Worm (Caenorhabditis elegans) whole organism, late embryonic: ENCODE measurements around the gene T09F3.5.

Source experiments
- ama-1 ChIP-seq: fragments of 150-350 bp; optimal IDR thresholded peaks from 2 replicates; lab custom pipeline; 2014
- ceh-9 ChIP-seq: sonication (generic microtip); optimal IDR thresholded peaks from 2 replicates; lab custom pipeline; 2016; ENCODE audit warnings: mild to moderate bottlenecking, missing genetic modification characterization, inconsistent platforms, missing compliant biosample characterization
- ets-4 ChIP-seq: sonication (generic microtip); optimal IDR thresholded peaks from 2 replicates; lab custom pipeline; 2016; ENCODE audit warnings: missing genetic modification characterization, missing compliant biosample characterization
- fkh-10 ChIP-seq: fragments of 150-350 bp; optimal IDR thresholded peaks from 2 replicates; lab custom pipeline; 2014; ENCODE audit warnings: missing biosample characterization, missing genetic modification reagents, missing genetic modification characterization
- mec-3 ChIP-seq: sonication (generic microtip); optimal IDR thresholded peaks from 2 replicates; lab custom pipeline; 2016; ENCODE audit warnings: borderline replicate concordance, missing genetic modification characterization, missing compliant biosample characterization
- nfya-1 ChIP-seq: sonication (generic microtip); optimal IDR thresholded peaks from 2 replicates; lab custom pipeline; 2017; ENCODE audit warnings: missing genetic modification characterization, mild to moderate bottlenecking, missing compliant biosample characterization, antibody characterized with exemption, moderate library complexity
- nhr-11 ChIP-seq: fragments of 150-350 bp; optimal IDR thresholded peaks from 2 replicates; lab custom pipeline; 2014; ENCODE audit warnings: missing biosample characterization, missing genetic modification characterization
- nhr-232 ChIP-seq: sonication (generic microtip); optimal IDR thresholded peaks from 2 replicates; lab custom pipeline; 2016; ENCODE audit warnings: missing genetic modification characterization, missing compliant biosample characterization
- pha-4 ChIP-seq: fragments of 150-350 bp; optimal IDR thresholded peaks from 2 replicates; lab custom pipeline; 2018; ENCODE audit warnings: missing biosample characterization, missing genetic modification reagents, missing genetic modification characterization
- unc-3 ChIP-seq, 2 experiments: fragments of 200-800 bp in 1 of 2; sonication (Bioruptor generic) in 1 of 2; sonication (generic microtip) in 1 of 2; conservative IDR thresholded peaks in 1 of 2; optimal IDR thresholded peaks in 1 of 2; 2 replicates each; pipeline versions ENCODE4 v1.3.6 to Lab custom; 2016 to 2022; ENCODE audit warnings: missing compliant biosample characterization in 2 of 2, missing genetic modification characterization in 2 of 2, missing genetic modification reagents in 1 of 2

- TF ChIP-seq pha-4 (tag; lab: Kevin White, UChicago) (no peak), nhr-11 (tag; lab: Kevin White, UChicago) (no peak), unc-3 (GFP tag; conservative IDR thresholded peaks at IDR 0.05; lab: Robert Waterston, UW) (no peak), unc-3 (tag; optimal IDR thresholded peaks at IDR 0.05; lab: Kevin White, UChicago) (no peak), nhr-232 (tag; lab: Kevin White, UChicago) (no peak), ama-1 (lab: Kevin White, UChicago) (no peak), fkh-10 (GFP tag; lab: Kevin White, UChicago) (no peak), nfya-1 (tag; lab: Kevin White, UChicago) (no peak), ceh-9 (tag; lab: Kevin White, UChicago) (no peak), ets-4 (tag; lab: Kevin White, UChicago) (no peak), mec-3 (no peak)
Observed at ce11 chrII:10389776-10390175, 6.9 kb upstream of the T09F3.5 start.
